Worm (Caenorhabditis elegans): Measurements from ENCODE around the gene txt-4.

Gene txt-4

DNA sequence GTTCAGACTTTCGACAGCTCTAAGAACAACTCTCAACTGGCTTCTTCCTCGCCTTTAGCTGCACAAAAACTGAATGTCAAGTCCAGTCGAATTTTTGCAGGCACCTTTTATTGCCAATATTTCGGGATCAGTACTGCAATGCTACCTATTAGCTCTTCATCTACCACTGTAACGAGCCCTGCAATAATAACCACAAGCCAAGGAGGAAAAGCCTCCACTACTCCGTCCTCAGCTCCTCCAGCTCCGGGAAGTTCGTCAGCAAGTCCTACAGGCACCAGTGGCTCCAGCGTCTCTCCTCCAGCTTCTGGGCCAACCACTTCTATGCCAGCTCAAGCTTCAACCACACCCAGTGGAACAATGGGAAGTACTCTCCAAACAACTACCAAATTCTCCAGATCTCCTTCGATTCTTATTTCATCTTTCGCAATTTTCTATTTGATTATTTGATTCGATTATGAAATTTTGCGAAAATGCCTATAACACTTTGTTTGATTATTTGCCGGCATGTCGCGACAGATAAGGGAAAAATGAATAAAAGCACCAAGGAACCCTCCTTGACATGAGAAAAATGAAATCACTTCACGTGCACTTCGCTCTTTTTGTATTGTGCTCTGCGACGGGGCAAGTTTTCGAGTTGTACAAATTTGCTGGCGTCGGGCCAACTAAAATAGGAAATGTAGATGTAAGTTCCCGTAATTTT lies 44.8 kb downstream of the txt-4 start, which contains the start of gene C34H4.1:
Gene C34H4.1, plus strand, starts transcription at position 559 of the 700 bp plus-strand sequence.
- TF ChIP-seq ceh-31 (tag; optimal IDR thresholded peaks at IDR 0.05) (no peak), lin-11 (tag; optimal IDR thresholded peaks at IDR 0.05) (no peak), F13H6.1 (tag; optimal IDR thresholded peaks at IDR 0.05) (no peak), sox-2 (GFP tag; IDR thresholded peaks at IDR 0.05) (no peak), ceh-24 (tag; optimal IDR thresholded peaks at IDR 0.05) (no peak), eyg-1 (tag; optimal IDR thresholded peaks at IDR 0.05) (no peak), pag-3 (tag; optimal IDR thresholded peaks at IDR 0.05; ENCODE audit: borderline replicate concordance) (no peak), pat-9 (tag; optimal IDR thresholded peaks at IDR 0.05) (no peak), pax-1 (tag; optimal IDR thresholded peaks at IDR 0.05) (no peak), elt-2 (tag; optimal IDR thresholded peaks at IDR 0.05) (no peak), ceh-22 (tag; optimal IDR thresholded peaks at IDR 0.05) (no peak), pros-1 (tag; optimal IDR thresholded peaks at IDR 0.05) (no peak), hlh-6 (tag; optimal IDR thresholded peaks at IDR 0.05) (no peak), ets-4 (tag; optimal IDR thresholded peaks at IDR 0.05) (no peak)

DNA sequence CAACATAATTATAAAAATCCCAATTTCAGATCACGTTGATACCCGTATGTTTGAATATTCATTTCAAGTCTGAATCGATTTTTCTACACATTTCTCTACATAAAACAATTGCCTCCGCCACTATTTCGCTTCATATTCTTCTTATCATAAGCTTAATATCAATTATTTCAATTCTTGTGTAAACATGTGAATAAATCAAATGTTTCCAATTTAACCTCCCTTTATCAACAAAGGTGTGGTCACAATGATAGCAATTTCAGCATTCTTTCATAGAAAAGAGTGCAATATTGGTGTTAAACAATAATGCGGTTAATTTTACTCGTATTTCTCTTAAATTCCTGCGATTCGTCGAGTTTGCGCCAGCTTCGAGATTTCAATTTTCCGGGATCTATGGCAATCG lies 49.6 kb downstream of the txt-4 start, which contains the start of gene Y41D4B.17:
Gene Y41D4B.17, plus strand, starts transcription at position 174 of the 400 bp plus-strand sequence.
- TF ChIP-seq elt-4 (tag; optimal IDR thresholded peaks at IDR 0.05) (no peak), fax-1 (tag; optimal IDR thresholded peaks at IDR 0.05) (no peak), tbx-2 (tag; optimal IDR thresholded peaks at IDR 0.05) (no peak), hlh-13 (GFP tag; optimal IDR thresholded peaks at IDR 0.05) (no peak), fkh-10 (GFP tag; optimal IDR thresholded peaks at IDR 0.05) (no peak), che-1 (tag; optimal IDR thresholded peaks at IDR 0.05) (no peak), ttx-3 (tag; optimal IDR thresholded peaks at IDR 0.05) (no peak), mec-3 (tag; optimal IDR thresholded peaks at IDR 0.05; ENCODE audit: borderline replicate concordance) (no peak), Y22D7AL.16 (tag; optimal IDR thresholded peaks at IDR 0.05) (no peak), ets-4 (tag; optimal IDR thresholded peaks at IDR 0.05) (no peak), ceh-45 (GFP tag; IDR thresholded peaks at IDR 0.05) (no peak), madf-2 (tag; optimal IDR thresholded peaks at IDR 0.05) (no peak)

DNA sequence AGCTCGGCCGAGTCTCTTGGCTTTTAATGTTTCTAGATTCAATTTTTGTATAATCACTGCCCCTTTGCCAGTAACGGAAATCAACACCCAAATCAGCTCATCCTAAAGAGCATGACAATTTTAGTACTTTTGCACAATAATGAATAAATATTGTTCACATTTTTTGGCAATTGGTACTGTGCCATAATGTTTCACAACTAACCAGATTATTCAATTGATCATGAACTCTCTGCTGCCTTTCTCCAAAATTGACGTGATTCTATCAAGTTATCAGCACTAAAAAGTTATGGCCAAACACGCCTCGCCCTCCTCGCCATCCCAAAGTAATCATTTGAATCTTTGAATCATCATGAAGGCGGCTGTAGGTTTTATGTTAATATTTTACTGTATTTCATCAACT lies 51.5 kb downstream of the txt-4 start, which contains the start of gene hpo-6:
Gene hpo-6, plus strand, starts transcription at position 301 of the 400 bp plus-strand sequence.
- no peak for TF ChIP-seq sox-2 (GFP tag; IDR thresholded peaks at IDR 0.05)
- no peak for TF ChIP-seq syd-9 (tag; optimal IDR thresholded peaks at IDR 0.05)
- TF ChIP-seq K09A11.1 (tag; optimal IDR thresholded peaks at IDR 0.05; ENCODE audit: insufficient read depth) = no peak
- TF ChIP-seq che-1 (tag; optimal IDR thresholded peaks at IDR 0.05) = no peak

DNA sequence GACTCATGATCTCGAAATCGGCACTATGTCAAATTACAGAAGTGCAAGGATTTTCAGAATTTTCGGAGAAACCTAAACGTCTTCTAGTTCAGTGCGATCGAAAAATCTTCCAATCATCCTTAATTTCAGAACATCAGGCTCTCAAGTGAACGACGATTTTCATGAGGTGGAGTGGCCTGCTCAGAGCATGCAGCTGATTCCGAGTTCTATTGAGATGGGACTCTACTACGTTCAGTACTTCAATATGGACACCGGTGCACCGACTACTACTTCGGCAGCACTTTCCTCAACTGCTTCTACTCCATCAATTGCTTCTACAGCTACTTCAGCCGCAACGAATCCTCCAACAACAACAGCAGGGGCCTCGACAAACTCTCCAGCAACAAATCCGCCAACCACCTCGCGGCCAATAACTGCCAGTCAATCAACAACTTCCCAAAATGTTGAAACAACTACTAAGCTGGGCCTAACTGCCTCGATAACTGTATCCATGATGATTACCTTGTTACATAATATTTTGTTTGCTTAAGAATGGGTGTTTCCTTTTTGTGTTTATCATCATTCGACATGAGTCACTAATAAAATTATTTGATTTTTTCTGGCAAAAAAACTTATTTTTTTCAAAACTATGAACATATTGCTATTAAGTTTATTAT lies 53.2 kb downstream of the txt-4 start, which contains the start of gene Y41D4B.15:
Gene Y41D4B.15, plus strand, starts transcription at position 606 of the 656 bp plus-strand sequence.
- TF ChIP-seq elt-2 (tag; optimal IDR thresholded peaks at IDR 0.05) = no peak
- no peak for TF ChIP-seq unc-3 (GFP tag; conservative IDR thresholded peaks at IDR 0.05)
- TF ChIP-seq unc-3 (tag; optimal IDR thresholded peaks at IDR 0.05) = no peak
- TF ChIP-seq hlh-15 (tag; optimal IDR thresholded peaks at IDR 0.05) = no peak
- no peak for TF ChIP-seq che-1 (tag; optimal IDR thresholded peaks at IDR 0.05)
- TF ChIP-seq unc-42 (tag; optimal IDR thresholded peaks at IDR 0.05) = no peak
- no peak for TF ChIP-seq ceh-45 (GFP tag; IDR thresholded peaks at IDR 0.05)
- no peak for TF ChIP-seq fkh-10 (GFP tag; optimal IDR thresholded peaks at IDR 0.05)
- TF ChIP-seq sox-4 (tag; optimal IDR thresholded peaks at IDR 0.05) = no peak
- TF ChIP-seq C08G9.2 (tag; optimal IDR thresholded peaks at IDR 0.05) = no peak
- TF ChIP-seq hlh-13 (GFP tag; optimal IDR thresholded peaks at IDR 0.05) = no peak
- TF ChIP-seq C38D4.7 (GFP tag; optimal IDR thresholded peaks at IDR 0.05) = no peak

All from whole organism, late embryonic.